Worm (Caenorhabditis elegans) whole organism, late embryonic: Measurements from ENCODE around the gene ZC443.7.

Experiments used
- C08G9.2 ChIP-seq: sonication (generic microtip); optimal IDR thresholded peaks from 2 replicates; lab custom pipeline; 2016; ENCODE audit warnings: mild to moderate bottlenecking, missing genetic modification characterization, moderate library complexity, missing compliant biosample characterization
- F13H6.1 ChIP-seq: sonication (generic microtip); optimal IDR thresholded peaks from 2 replicates; lab custom pipeline; 2016; ENCODE audit warnings: missing genetic modification characterization, missing compliant biosample characterization
- K09A11.1 ChIP-seq: sonication (generic microtip); optimal IDR thresholded peaks from 2 replicates; lab custom pipeline; 2017; ENCODE audit warnings: antibody characterized with exemption, mild to moderate bottlenecking, missing genetic modification characterization, missing compliant biosample characterization; ENCODE audit not compliant: insufficient read depth
- Y22D7AL.16 ChIP-seq: sonication (generic microtip); optimal IDR thresholded peaks from 2 replicates; lab custom pipeline; 2016; ENCODE audit warnings: missing genetic modification characterization, missing compliant biosample characterization
- ceh-14 ChIP-seq: sonication (generic microtip); optimal IDR thresholded peaks from 2 replicates; lab custom pipeline; 2016; ENCODE audit warnings: missing genotype, missing genetic modification characterization, missing compliant biosample characterization
- ceh-18 ChIP-seq: sonication (generic microtip); optimal IDR thresholded peaks from 2 replicates; lab custom pipeline; 2016; ENCODE audit warnings: missing genetic modification characterization, missing compliant biosample characterization
- ceh-19 ChIP-seq: fragments of 200-800 bp; sonication (Bioruptor generic); optimal IDR thresholded peaks from 2 replicates; lab custom pipeline; 2018; ENCODE audit warnings: mild to moderate bottlenecking, missing genetic modification characterization, missing compliant biosample characterization
- ceh-2 ChIP-seq: sonication (generic microtip); optimal IDR thresholded peaks from 2 replicates; lab custom pipeline; 2016; ENCODE audit warnings: missing genotype, missing genetic modification characterization, missing compliant biosample characterization
- ceh-22 ChIP-seq: sonication (generic microtip); optimal IDR thresholded peaks from 2 replicates; lab custom pipeline; 2017; ENCODE audit warnings: missing biosample characterization, missing genetic modification characterization
- ceh-24 ChIP-seq: sonication (generic microtip); optimal IDR thresholded peaks from 2 replicates; lab custom pipeline; 2016; ENCODE audit warnings: mild to moderate bottlenecking, missing genetic modification characterization, missing compliant biosample characterization
- ceh-30 ChIP-seq: fragments of 150-350 bp; optimal IDR thresholded peaks from 2 replicates; lab custom pipeline; 2014; ENCODE audit warnings: missing biosample characterization, missing genetic modification characterization
- ceh-31 ChIP-seq: sonication (generic microtip); optimal IDR thresholded peaks from 2 replicates; lab custom pipeline; 2016; ENCODE audit warnings: missing genetic modification characterization, missing compliant biosample characterization
- ceh-34 ChIP-seq: sonication (generic microtip); optimal IDR thresholded peaks from 2 replicates; lab custom pipeline; 2016; ENCODE audit warnings: mild to moderate bottlenecking, missing genetic modification characterization, missing compliant biosample characterization
- ceh-45 ChIP-seq: fragments of 200-800 bp; sonication (Bioruptor generic); IDR thresholded peaks from 2 replicates; pipeline ENCODE4 v1.3.6; 2022; ENCODE audit warnings: missing genetic modification reagents, missing genetic modification characterization, missing compliant biosample characterization
- che-1 ChIP-seq: sonication (generic microtip); optimal IDR thresholded peaks from 2 replicates; lab custom pipeline; 2016; ENCODE audit warnings: mild to moderate bottlenecking, missing genetic modification characterization, missing compliant biosample characterization
- elt-2 ChIP-seq: sonication (generic microtip); optimal IDR thresholded peaks from 2 replicates; lab custom pipeline; 2016; ENCODE audit warnings: missing genetic modification reagents, missing genetic modification characterization, missing compliant biosample characterization
- eyg-1 ChIP-seq: sonication (generic microtip); optimal IDR thresholded peaks from 2 replicates; lab custom pipeline; 2016; ENCODE audit warnings: missing genotype, missing genetic modification characterization, missing compliant biosample characterization
- fax-1 ChIP-seq: sonication (generic microtip); optimal IDR thresholded peaks from 2 replicates; lab custom pipeline; 2016; ENCODE audit warnings: missing genotype, missing genetic modification characterization, missing compliant biosample characterization
- hlh-13 ChIP-seq: fragments of 200-800 bp; sonication (Bioruptor generic); optimal IDR thresholded peaks from 2 replicates; lab custom pipeline; 2018; ENCODE audit warnings: mild to moderate bottlenecking, missing genetic modification characterization, missing compliant biosample characterization
- hlh-30 ChIP-seq: sonication (generic microtip); optimal IDR thresholded peaks from 2 replicates; lab custom pipeline; 2017; ENCODE audit warnings: antibody characterized with exemption, missing genetic modification characterization, missing compliant biosample characterization; ENCODE audit not compliant: insufficient read depth
- madf-2 ChIP-seq: sonication (generic microtip); optimal IDR thresholded peaks from 2 replicates; lab custom pipeline; 2017; ENCODE audit warnings: missing genetic modification characterization, missing compliant biosample characterization
- nhr-232 ChIP-seq: sonication (generic microtip); optimal IDR thresholded peaks from 2 replicates; lab custom pipeline; 2016; ENCODE audit warnings: missing genetic modification characterization, missing compliant biosample characterization
- odd-2 ChIP-seq: sonication (generic microtip); optimal IDR thresholded peaks from 2 replicates; lab custom pipeline; 2017; ENCODE audit warnings: antibody characterized with exemption, mild to moderate bottlenecking, missing genetic modification characterization, missing compliant biosample characterization
- pat-9 ChIP-seq: fragments of 200-800 bp; sonication (Bioruptor generic); optimal IDR thresholded peaks from 2 replicates; lab custom pipeline; 2018; ENCODE audit warnings: mild to moderate bottlenecking, missing genetic modification characterization, moderate library complexity, missing compliant biosample characterization
- pha-2 ChIP-seq: sonication (generic microtip); optimal IDR thresholded peaks from 2 replicates; lab custom pipeline; 2017; ENCODE audit warnings: mild to moderate bottlenecking, missing genetic modification characterization, missing compliant biosample characterization
- pha-4 ChIP-seq: fragments of 150-350 bp; optimal IDR thresholded peaks from 2 replicates; lab custom pipeline; 2018; ENCODE audit warnings: missing biosample characterization, missing genetic modification reagents, missing genetic modification characterization
- ref-2 ChIP-seq: sonication (generic microtip); optimal IDR thresholded peaks from 2 replicates; lab custom pipeline; 2016; ENCODE audit warnings: missing genetic modification characterization, missing compliant biosample characterization
- rnt-1 ChIP-seq: sonication (generic microtip); optimal IDR thresholded peaks from 2 replicates; lab custom pipeline; 2016; ENCODE audit warnings: missing genetic modification characterization, missing compliant biosample characterization
- sdc-2 ChIP-seq: sonication (generic microtip); optimal IDR thresholded peaks from 2 replicates; lab custom pipeline; 2016; ENCODE audit warnings: missing genotype, missing genetic modification characterization, missing compliant biosample characterization
- sox-2 ChIP-seq: fragments of 200-800 bp; sonication (Bioruptor generic); IDR thresholded peaks from 2 replicates; pipeline ENCODE4 v1.3.6; 2022; ENCODE audit warnings: missing genetic modification reagents, missing genetic modification characterization, missing compliant biosample characterization
- ttx-3 ChIP-seq: sonication (generic microtip); optimal IDR thresholded peaks from 2 replicates; lab custom pipeline; 2016; ENCODE audit warnings: missing genetic modification reagents, missing genetic modification characterization, missing compliant biosample characterization
- unc-3 ChIP-seq, 2 experiments: fragments of 200-800 bp in 1 of 2; sonication (Bioruptor generic) in 1 of 2; sonication (generic microtip) in 1 of 2; conservative IDR thresholded peaks in 1 of 2; optimal IDR thresholded peaks in 1 of 2; 2 replicates each; pipeline versions ENCODE4 v1.3.6 to Lab custom; 2016 to 2022; ENCODE audit warnings: missing compliant biosample characterization in 2 of 2, missing genetic modification characterization in 2 of 2, missing genetic modification reagents in 1 of 2
- unc-42 ChIP-seq: sonication (generic microtip); optimal IDR thresholded peaks from 2 replicates; lab custom pipeline; 2016; ENCODE audit warnings: missing genotype, missing genetic modification characterization, missing compliant biosample characterization
- unc-86 ChIP-seq: sonication (generic microtip); optimal IDR thresholded peaks from 2 replicates; lab custom pipeline; 2016; ENCODE audit warnings: missing genetic modification characterization, missing compliant biosample characterization
- ztf-16 ChIP-seq: sonication (generic microtip); optimal IDR thresholded peaks from 2 replicates; lab custom pipeline; 2017; ENCODE audit warnings: missing genetic modification characterization, missing compliant biosample characterization

The ZC443.7 gene

DNA sequence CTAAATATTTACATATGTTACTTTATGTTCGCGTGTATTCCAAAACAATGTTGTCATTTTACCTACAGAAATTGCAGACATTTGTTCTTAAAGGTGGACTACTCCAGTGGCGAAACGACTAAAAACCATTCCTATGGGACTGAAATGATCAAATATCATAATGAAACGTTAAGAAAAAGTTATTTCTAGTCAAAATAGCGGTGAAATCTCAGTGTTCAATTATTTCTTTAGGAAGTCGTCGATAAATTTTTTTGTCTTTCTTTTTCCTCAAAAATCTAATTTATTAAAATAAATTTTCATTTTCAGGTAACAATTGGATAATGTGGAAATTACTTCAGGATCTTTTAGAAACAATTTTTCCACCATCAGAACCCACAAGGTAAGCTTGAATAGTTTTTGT is 29.1 kb downstream of the ZC443.7 start, which contains the start of gene C44H9.4:
C44H9.4 (plus strand) TSS at position 301 of the 400 bp plus-strand sequence.
- TF ChIP-seq eyg-1 (tag; lab: Kevin White, UChicago) (no peak), pat-9 (no peak), ceh-45 (GFP tag; lab: Robert Waterston, UW) (no peak), fax-1 (no peak), hlh-30 (tag; lab: Kevin White, UChicago) (no peak), K09A11.1 (tag; lab: Kevin White, UChicago) (no peak), ceh-30 (no peak), ceh-22 (tag; lab: Kevin White, UChicago) (no peak), unc-42 (no peak), ceh-18 (tag; lab: Kevin White, UChicago) (no peak), sox-2 (GFP tag; lab: Robert Waterston, UW) (no peak), rnt-1 (no peak)

DNA sequence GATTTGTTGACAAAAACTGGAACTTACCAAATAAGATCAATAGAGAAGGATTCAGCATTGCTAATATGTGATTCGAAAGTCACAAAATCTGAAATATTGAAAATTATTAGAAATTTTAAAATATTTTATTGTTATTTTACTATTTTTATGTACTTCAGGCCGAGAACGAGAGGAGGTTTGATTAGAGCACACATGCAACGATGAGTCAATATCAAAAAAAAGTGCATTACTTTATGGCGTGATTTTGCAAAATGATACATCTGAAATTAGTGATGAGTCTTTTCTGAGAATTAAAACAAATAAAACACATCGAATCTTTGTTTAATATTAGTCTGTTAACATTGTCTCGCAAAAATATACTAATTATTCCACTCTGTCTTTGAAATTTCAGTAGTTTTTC is 38.5 kb downstream of the ZC443.7 start:
- TF ChIP-seq pha-2 (tag; lab: Kevin White, UChicago) (no peak), sdc-2 (tag; lab: Kevin White, UChicago) (no peak), ztf-16 (tag; lab: Kevin White, UChicago) (no peak), ceh-14 (tag; lab: Kevin White, UChicago) (no peak), C08G9.2 (tag; lab: Kevin White, UChicago) (no peak), ceh-34 (tag; lab: Kevin White, UChicago) (no peak), elt-2 (tag; lab: Kevin White, UChicago) (no peak), unc-86 (no peak), hlh-30 (tag; lab: Kevin White, UChicago) (no peak), ceh-24 (no peak), unc-3 (GFP tag; conservative IDR thresholded peaks at IDR 0.05; lab: Robert Waterston, UW) (no peak), unc-3 (tag; optimal IDR thresholded peaks at IDR 0.05; lab: Kevin White, UChicago) (no peak), Y22D7AL.16 (tag; lab: Kevin White, UChicago) (no peak), ceh-2 (no peak), odd-2 (tag; lab: Kevin White, UChicago) (no peak), F13H6.1 (tag; lab: Kevin White, UChicago) (no peak), ref-2 (tag; lab: Kevin White, UChicago) (no peak)

DNA sequence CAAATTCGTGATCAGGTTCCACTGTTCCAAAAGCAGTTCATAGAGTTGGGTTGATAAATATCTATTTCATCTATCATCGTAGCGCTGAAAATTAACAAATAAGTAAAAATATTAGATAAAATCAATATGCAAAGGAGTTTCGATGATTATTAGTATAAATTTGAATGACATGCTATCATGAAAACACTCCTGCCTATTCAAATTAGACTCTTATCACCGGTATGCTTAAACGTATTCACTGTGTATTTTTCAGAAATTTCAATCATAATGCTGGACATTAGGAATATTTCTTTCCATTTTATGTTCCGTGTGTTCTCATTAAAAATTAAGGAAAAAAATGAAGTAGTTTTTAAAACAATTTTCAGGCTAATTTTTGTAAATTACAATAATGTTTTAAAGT is 39.0 kb downstream of the ZC443.7 start, which contains the start of gene C44H9.6:
C44H9.6 (minus strand) TSS at position 101 of the 400 bp plus-strand sequence.
- TF ChIP-seq nhr-232 (tag; lab: Kevin White, UChicago) (no peak), ceh-31 (no peak)

DNA sequence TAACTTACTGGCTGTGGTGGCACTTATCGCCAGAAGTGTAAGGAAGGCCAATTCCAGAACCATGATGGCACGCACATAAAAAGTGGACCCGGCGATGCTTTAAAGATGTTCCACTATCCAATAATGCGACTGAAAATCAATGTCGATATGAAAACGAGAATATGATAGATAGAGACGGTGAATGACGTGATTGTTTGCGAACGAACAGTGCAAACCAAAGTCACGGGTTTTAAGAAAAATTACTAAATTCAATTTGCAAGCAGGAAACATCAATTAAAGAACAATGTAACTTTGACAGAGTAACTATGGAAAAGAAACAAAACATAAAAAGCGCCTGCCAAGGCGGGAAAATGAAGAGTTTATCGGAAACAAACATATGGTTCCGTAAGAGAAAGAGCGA is 43.4 kb downstream of the ZC443.7 start, which contains the start of gene C44H9.5:
C44H9.5 (minus strand) TSS at position 129 of the 400 bp plus-strand sequence.
- no peak for TF ChIP-seq che-1 (tag; lab: Kevin White, UChicago)
- no peak for TF ChIP-seq nhr-232 (tag; lab: Kevin White, UChicago)
- TF ChIP-seq odd-2 (tag; lab: Kevin White, UChicago): no peak
- TF ChIP-seq pha-4 (tag; lab: Kevin White, UChicago): no peak
- TF ChIP-seq unc-42: no peak
- no peak for TF ChIP-seq hlh-13 (GFP tag; lab: Kevin White, UChicago)
- TF ChIP-seq ttx-3 (tag; lab: Kevin White, UChicago): no peak
- no peak for TF ChIP-seq madf-2 (tag; lab: Kevin White, UChicago)
- TF ChIP-seq ceh-19 (GFP tag; lab: Kevin White, UChicago): no peak
- TF ChIP-seq fax-1: no peak
